Worm (Caenorhabditis elegans): ENCODE data around the gene angl-1.

- TF ChIP-seq zag-1 (tag; optimal IDR thresholded peaks at IDR 0.05) (no peak), elt-3 (tag; optimal IDR thresholded peaks at IDR 0.05) (no peak), nhr-47 (tag; optimal IDR thresholded peaks at IDR 0.05) (no peak), ceh-63 (GFP tag; optimal IDR thresholded peaks at IDR 0.05) (no peak), jun-1 (tag; optimal IDR thresholded peaks at IDR 0.05) (no peak), nhr-12 (tag; optimal IDR thresholded peaks at IDR 0.05) (no peak)
Observed at ce11 chrV:2683497-2683896, 30.6 kb downstream of the angl-1 start.
